Worm (Caenorhabditis elegans): ENCODE results near the gene soap-1.

- TF ChIP-seq ceh-39 (tag; optimal IDR thresholded peaks at IDR 0.05) (no peak), nhr-237 (tag; optimal IDR thresholded peaks at IDR 0.05) (no peak), ces-1 (GFP tag; optimal IDR thresholded peaks at IDR 0.05) (no peak), unc-62 (GFP tag; optimal IDR thresholded peaks at IDR 0.05) (no peak), ztf-11 (tag; optimal IDR thresholded peaks at IDR 0.05) (no peak), sem-2 (GFP tag; optimal IDR thresholded peaks at IDR 0.05) (no peak), sptf-1 (tag; optimal IDR thresholded peaks at IDR 0.05) (no peak)
Measured at ce11 chrV:7264042-7264441, 49.3 kb upstream of the soap-1 start, which contains the start of gene C13A2.9.
